Worm (Caenorhabditis elegans): ENCODE measurements around the gene ipla-3.

DNA sequence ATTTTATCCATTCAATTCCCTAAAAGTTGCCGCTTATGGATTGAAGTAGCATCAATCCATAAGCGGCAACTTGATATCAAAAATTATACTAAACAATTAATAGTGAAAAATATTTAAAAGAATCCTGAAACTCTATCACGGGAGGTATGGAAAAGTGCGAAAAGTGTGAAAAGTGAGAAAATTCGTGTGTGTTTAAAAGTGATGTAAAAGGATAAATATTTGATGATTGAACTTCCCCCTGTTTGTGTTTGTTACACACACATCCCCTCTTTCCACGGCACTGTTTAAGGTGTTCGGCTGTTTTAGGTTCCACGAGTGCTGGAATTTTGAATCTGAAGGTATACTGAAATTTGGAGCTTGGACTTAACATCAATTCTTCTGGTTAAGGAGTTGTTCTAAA, 18.9 kb upstream of the ipla-3 start:
- no peak for TF ChIP-seq nhr-90 (tag; optimal IDR thresholded peaks at IDR 0.05)
- TF ChIP-seq egl-18 (GFP tag; IDR thresholded peaks at IDR 0.05), result no peak
